Worm (Caenorhabditis elegans): ENCODE results near the gene rpn-3.

DNA sequence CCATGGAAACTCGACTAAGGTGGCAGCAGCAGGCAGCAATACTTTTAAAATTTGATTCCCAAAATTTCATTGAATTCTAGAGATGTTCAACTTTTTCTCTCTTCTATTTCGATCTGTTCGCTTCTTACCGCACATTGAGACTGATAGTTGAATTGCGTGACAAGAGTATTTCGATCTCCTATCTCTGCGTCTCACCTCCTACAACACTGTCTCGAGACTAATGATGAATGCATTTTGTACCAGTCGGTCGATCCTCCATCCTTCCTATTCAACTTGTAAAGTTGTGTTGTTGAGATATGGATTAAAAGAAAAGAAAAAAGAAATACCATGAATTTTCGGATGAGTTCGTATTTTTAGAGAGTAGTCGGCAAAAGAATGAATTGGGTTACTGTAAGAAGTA lies 4.0 kb downstream of the rpn-3 start:
- TF ChIP-seq pes-1 (GFP tag; IDR thresholded peaks at IDR 0.05) (no peak), ceh-36 (tag; optimal IDR thresholded peaks at IDR 0.05) (no peak), ama-1 (optimal IDR thresholded peaks at IDR 0.05) (no peak), flt-1 (GFP tag; IDR thresholded peaks at IDR 0.05) (no peak), B0310.2 (tag; optimal IDR thresholded peaks at IDR 0.05) (no peak), hmbx-1 (tag; optimal IDR thresholded peaks at IDR 0.05) (no peak), tbx-37 (GFP tag; conservative IDR thresholded peaks at IDR 0.05) (no peak)
